Fruit fly (Drosophila melanogaster) S2 (cell line): ENCODE measurements around the gene CG14054.

ENCODE experiments used
- CG8478 ChIP-seq: fragments of >200 bp; optimal IDR thresholded peaks from 2 replicates; lab custom pipeline; 2018
- CTCF ChIP-seq, 2 experiments: fragments of >200 bp; optimal IDR thresholded peaks; 2 replicates each; lab custom pipeline; 2018

DNA sequence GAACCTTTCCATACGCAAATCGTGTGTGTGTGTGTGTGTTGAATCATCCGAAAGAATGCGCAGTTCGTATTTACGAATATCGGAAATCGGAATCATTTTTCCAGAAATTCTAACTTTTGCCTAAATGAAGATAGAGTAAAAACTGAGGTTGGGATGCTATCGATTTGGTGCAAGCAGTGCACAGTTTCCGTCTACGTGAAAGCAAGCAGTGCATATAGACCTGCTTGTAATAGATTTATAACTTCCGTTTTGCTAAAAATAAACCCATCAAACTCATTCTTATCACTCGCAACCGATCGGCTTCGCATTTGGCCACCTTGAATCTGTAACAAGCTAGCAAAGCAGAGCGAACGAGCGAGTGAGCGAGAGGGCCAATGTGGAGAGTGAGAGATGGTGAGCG is 40.2 kb upstream of the CG14054 start:
- TF ChIP-seq CG8478 (lab: Kevin White, UChicago): no peak
- no peak for TF ChIP-seq CTCF (optimal IDR thresholded peaks at IDR 0.05; lab: Kevin White, UChicago)
